Fruit fly (Drosophila melanogaster): ENCODE results near the gene AP-2sigma.

AP-2sigma gene

DNA sequence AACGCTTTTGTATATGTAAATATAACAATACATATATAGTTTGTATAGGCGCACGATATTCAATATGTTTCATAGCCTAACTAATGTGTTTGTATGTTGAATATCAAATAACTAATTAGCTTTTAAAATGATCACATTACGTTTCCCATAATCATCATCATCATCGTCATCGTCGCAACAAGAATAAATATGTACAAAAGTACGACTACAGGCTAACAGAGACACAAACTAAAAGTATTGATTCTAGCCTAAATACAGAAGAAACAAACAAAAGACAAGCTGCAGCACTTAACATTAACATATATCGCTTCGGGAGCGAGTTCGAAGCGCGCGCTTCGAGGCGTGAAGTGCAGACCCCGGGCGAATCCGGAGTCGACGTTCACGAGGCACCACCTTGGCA, 1.3 kb upstream of the AP-2sigma start:
- TF ChIP-seq fkh (GFP tag; optimal IDR thresholded peaks at IDR 0.05) (peak; percentile 81), CG11902 (GFP tag; optimal IDR thresholded peaks at IDR 0.05) (no peak)

DNA sequence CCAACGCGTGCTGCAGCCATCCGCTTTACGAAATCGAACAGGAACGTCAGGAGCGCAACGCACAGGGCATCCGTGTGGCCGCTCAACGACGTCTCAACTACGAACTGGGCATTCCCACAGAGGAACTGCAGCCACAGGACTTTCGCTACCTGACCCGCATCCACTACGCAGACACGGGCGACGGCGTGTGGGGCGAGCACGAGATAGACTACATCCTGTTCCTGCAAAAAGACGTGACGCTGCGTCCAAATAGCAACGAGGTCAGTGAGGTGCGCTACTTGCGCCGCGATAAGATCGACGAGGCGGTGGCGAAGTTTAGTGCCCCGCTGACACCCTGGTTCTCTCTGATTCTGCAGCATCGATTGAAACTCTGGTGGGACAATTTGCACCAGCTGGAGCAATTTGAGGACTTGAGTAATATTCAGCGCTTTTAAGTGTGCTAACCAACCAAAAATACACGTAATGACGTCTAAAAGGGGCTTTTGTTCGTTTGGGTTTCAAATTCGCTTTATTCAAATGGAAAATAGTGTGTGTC, 801 bp upstream of the AP-2sigma start:
- peak; percentile 91 for TF ChIP-seq svp (GFP tag)
- no peak for TF ChIP-seq CG9139 (GFP tag; optimal IDR thresholded peaks at IDR 0.05)

DNA sequence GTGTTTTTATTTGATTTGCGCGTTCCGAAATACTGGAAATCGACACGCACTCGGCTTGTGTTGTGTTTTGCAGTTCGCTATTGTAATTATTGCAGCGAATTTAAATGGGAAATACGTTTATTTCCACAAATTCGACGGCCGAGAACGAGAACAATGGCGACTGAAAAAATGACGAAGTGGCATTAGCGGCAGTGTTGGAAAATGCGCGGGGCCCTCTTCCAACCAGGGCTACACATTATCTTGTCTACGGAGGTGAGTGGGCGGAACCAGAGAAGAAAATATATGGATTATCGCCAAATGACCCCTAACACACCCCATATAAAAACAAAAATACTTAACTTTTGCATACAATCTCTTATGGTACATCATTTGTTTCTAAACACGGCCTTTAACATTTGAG, 1.0 kb downstream of the AP-2sigma start, which contains the start of gene Rab1:
Rab1 (minus strand) TSS at position 188 of the 400 bp plus-strand sequence.
- peak; percentile 59 for TF ChIP-seq esn (GFP tag; optimal IDR thresholded peaks at IDR 0.05)
- TF ChIP-seq salr (GFP tag; optimal IDR thresholded peaks at IDR 0.05), result no peak
- TF ChIP-seq CG8319 (GFP tag; optimal IDR thresholded peaks at IDR 0.05), result peak; percentile 29
- no peak for TF ChIP-seq Lpt (GFP tag; optimal IDR thresholded peaks at IDR 0.05)
- no peak for TF ChIP-seq fd85E (GFP tag; optimal IDR thresholded peaks at IDR 0.05)
- TF ChIP-seq CG10669 (GFP tag; optimal IDR thresholded peaks at IDR 0.05), result no peak
- peak; percentile 44 for TF ChIP-seq Sox102F (GFP tag; optimal IDR thresholded peaks at IDR 0.05)
- peak; percentile 45 for TF ChIP-seq achi (GFP tag; optimal IDR thresholded peaks at IDR 0.05)
- TF ChIP-seq vri (GFP tag; optimal IDR thresholded peaks at IDR 0.05), result peak; percentile 63
- no peak for TF ChIP-seq CG11294 (GFP tag; IDR thresholded peaks at IDR 0.05)
- TF ChIP-seq CG7368 (GFP tag; optimal IDR thresholded peaks at IDR 0.05), result peak; percentile 5
- TF ChIP-seq topi (GFP tag; optimal IDR thresholded peaks at IDR 0.05), result peak; percentile 44
- TF ChIP-seq Sox15 (GFP tag; optimal IDR thresholded peaks at IDR 0.05), result peak; percentile 8
- TF ChIP-seq Eip75B (GFP tag; optimal IDR thresholded peaks at IDR 0.05), result peak; percentile 41
- TF ChIP-seq CG16779 (tag; optimal IDR thresholded peaks at IDR 0.05), result no peak
- TF ChIP-seq lz (GFP tag; optimal IDR thresholded peaks at IDR 0.05), result peak; percentile 38
- TF ChIP-seq pdm3 (GFP tag; optimal IDR thresholded peaks at IDR 0.05), result peak; percentile 51
- TF ChIP-seq Ets96B (tag; optimal IDR thresholded peaks at IDR 0.05), result no peak
- TF ChIP-seq Eip93F (GFP tag; optimal IDR thresholded peaks at IDR 0.05), result no peak
- no peak for TF ChIP-seq Gug (GFP tag; IDR thresholded peaks at IDR 0.05)
- TF ChIP-seq spab (GFP tag; optimal IDR thresholded peaks at IDR 0.05), result no peak
- 0 out of 3 replicates have a peak, but pooled peaks have one; percentile 28 for TF ChIP-seq eg (GFP tag; IDR thresholded peaks at IDR 0.05)
- TF ChIP-seq CG3919 (GFP tag; optimal IDR thresholded peaks at IDR 0.05), result peak; percentile 59
- peak; percentile 44 for TF ChIP-seq cyc (GFP tag; optimal IDR thresholded peaks at IDR 0.05)
- TF ChIP-seq dac (GFP tag; optimal IDR thresholded peaks at IDR 0.05), result no peak
- peak; percentile 7 for TF ChIP-seq CG9139 (GFP tag; optimal IDR thresholded peaks at IDR 0.05)
- no peak for TF ChIP-seq OdsH (GFP tag; optimal IDR thresholded peaks at IDR 0.05)
- TF ChIP-seq ss (GFP tag; optimal IDR thresholded peaks at IDR 0.05), result peak in 1 of 2 experiments; percentile 43
- TF ChIP-seq CG11902 (GFP tag; optimal IDR thresholded peaks at IDR 0.05), result no peak
- TF ChIP-seq Sox14 (GFP tag; optimal IDR thresholded peaks at IDR 0.05), result peak; percentile 89
- peak; percentile 39 for TF ChIP-seq CG34406 (GFP tag; optimal IDR thresholded peaks at IDR 0.05)
- peak; percentile 31 for TF ChIP-seq CG10631 (GFP tag; optimal IDR thresholded peaks at IDR 0.05)
- no peak for TF ChIP-seq CG32006 (GFP tag; optimal IDR thresholded peaks at IDR 0.05)
- TF ChIP-seq Ets21C (GFP tag; optimal IDR thresholded peaks at IDR 0.05), result no peak
- peak; percentile 36 for TF ChIP-seq acj6 (GFP tag; optimal IDR thresholded peaks at IDR 0.05)
- no peak for TF ChIP-seq dsx (GFP tag; optimal IDR thresholded peaks at IDR 0.05; ENCODE audit: poor library complexity, severe bottlenecking)
- TF ChIP-seq CG6276 (GFP tag; optimal IDR thresholded peaks at IDR 0.05), result no peak
- peak; percentile 33 for TF ChIP-seq Hr39 (GFP tag; optimal IDR thresholded peaks at IDR 0.05)
- TF ChIP-seq Hr38 (GFP tag; optimal IDR thresholded peaks at IDR 0.05), result no peak
- no peak for TF ChIP-seq CG8119 (GFP tag; IDR thresholded peaks at IDR 0.05)
- TF ChIP-seq CG3032 (tag; optimal IDR thresholded peaks at IDR 0.05), result peak; percentile 20
- TF ChIP-seq net (GFP tag; optimal IDR thresholded peaks at IDR 0.05), result peak; percentile 26
- TF ChIP-seq Eip78C (GFP tag), result peak; percentile 83
- TF ChIP-seq CG31627 (GFP tag; optimal IDR thresholded peaks at IDR 0.05), result peak; percentile 31
- peak; percentile 30 for TF ChIP-seq CG6792 (GFP tag; optimal IDR thresholded peaks at IDR 0.05)
- TF ChIP-seq Smox (GFP tag; optimal IDR thresholded peaks at IDR 0.05), result no peak
